Worm (Caenorhabditis elegans) whole organism, midembryonic: ENCODE data around the gene T09A5.5.

Experiments
- T22C8.4 ChIP-seq: fragments of 200-800 bp; sonication (Bioruptor generic); IDR thresholded peaks from 2 replicates; pipeline ENCODE4 v1.3.6; 2022; ENCODE audit warnings: missing genetic modification characterization, missing compliant biosample characterization
- cog-1 ChIP-seq: sonication (generic microtip); optimal IDR thresholded peaks from 2 replicates; lab custom pipeline; 2016; ENCODE audit warnings: missing genetic modification characterization, missing compliant biosample characterization
- flt-1 ChIP-seq: fragments of 200-800 bp; sonication (Bioruptor generic); IDR thresholded peaks from 2 replicates; pipeline ENCODE4 v1.3.6; 2022; ENCODE audit warnings: missing genetic modification characterization, missing compliant biosample characterization
- klf-2 ChIP-seq: fragments of 200-800 bp; sonication (Bioruptor generic); conservative IDR thresholded peaks from 2 replicates; pipeline ENCODE4 v1.3.6; 2022; ENCODE audit warnings: missing genetic modification reagents, missing genetic modification characterization, missing compliant biosample characterization
- med-1 ChIP-seq: sonication (generic microtip); optimal IDR thresholded peaks from 2 replicates; lab custom pipeline; 2017; ENCODE audit warnings: missing genetic modification characterization, mild to moderate bottlenecking, missing compliant biosample characterization, antibody characterized with exemption, missing genetic modification reagents; ENCODE audit not compliant: insufficient read depth
- ref-1 ChIP-seq: fragments of 200-800 bp; sonication (Bioruptor generic); conservative IDR thresholded peaks from 2 replicates; pipeline ENCODE4 v1.3.6; 2022; ENCODE audit warnings: missing genetic modification reagents, missing genetic modification characterization, missing compliant biosample characterization
- tab-1 ChIP-seq: fragments of 200-800 bp; sonication (Bioruptor generic); IDR thresholded peaks from 2 replicates; pipeline ENCODE4 v1.3.6; 2022; ENCODE audit warnings: missing genetic modification characterization, missing compliant biosample characterization
- ztf-23 ChIP-seq: fragments of 200-800 bp; sonication (Bioruptor generic); IDR thresholded peaks from 2 replicates; pipeline ENCODE4 v1.3.6; 2022; ENCODE audit warnings: missing genetic modification reagents, missing genetic modification characterization, missing compliant biosample characterization
- ztf-29 ChIP-seq: fragments of 200-800 bp; sonication (Bioruptor generic); IDR thresholded peaks from 2 replicates; pipeline ENCODE4 v1.3.6; 2022; ENCODE audit warnings: missing genetic modification reagents, missing genetic modification characterization, missing compliant biosample characterization

The T09A5.5 gene

ce11 chrII:7806054-7806453, 47.5 kb downstream of the T09A5.5 start:
- TF ChIP-seq ztf-29 (GFP tag; lab: Robert Waterston, UW): no peak
- no peak for TF ChIP-seq ztf-23 (GFP tag; lab: Robert Waterston, UW)
- TF ChIP-seq flt-1 (GFP tag; lab: Robert Waterston, UW): no peak
- no peak for TF ChIP-seq klf-2

- no peak for TF ChIP-seq ztf-23 (GFP tag; lab: Robert Waterston, UW)
- no peak for TF ChIP-seq tab-1
- no peak for TF ChIP-seq ref-1 (GFP tag; lab: Robert Waterston, UW)
- TF ChIP-seq ztf-29 (GFP tag; lab: Robert Waterston, UW): no peak
- no peak for TF ChIP-seq flt-1 (GFP tag; lab: Robert Waterston, UW)
- TF ChIP-seq med-1 (GFP tag; lab: Kevin White, UChicago): no peak
- TF ChIP-seq klf-2: no peak
- no peak for TF ChIP-seq cog-1
- TF ChIP-seq T22C8.4: no peak
Observed at ce11 chrII:7803174-7803573, 50.4 kb downstream of the T09A5.5 start.
